Worm (Caenorhabditis elegans): Measurements from ENCODE around the gene F40F8.5.

DNA sequence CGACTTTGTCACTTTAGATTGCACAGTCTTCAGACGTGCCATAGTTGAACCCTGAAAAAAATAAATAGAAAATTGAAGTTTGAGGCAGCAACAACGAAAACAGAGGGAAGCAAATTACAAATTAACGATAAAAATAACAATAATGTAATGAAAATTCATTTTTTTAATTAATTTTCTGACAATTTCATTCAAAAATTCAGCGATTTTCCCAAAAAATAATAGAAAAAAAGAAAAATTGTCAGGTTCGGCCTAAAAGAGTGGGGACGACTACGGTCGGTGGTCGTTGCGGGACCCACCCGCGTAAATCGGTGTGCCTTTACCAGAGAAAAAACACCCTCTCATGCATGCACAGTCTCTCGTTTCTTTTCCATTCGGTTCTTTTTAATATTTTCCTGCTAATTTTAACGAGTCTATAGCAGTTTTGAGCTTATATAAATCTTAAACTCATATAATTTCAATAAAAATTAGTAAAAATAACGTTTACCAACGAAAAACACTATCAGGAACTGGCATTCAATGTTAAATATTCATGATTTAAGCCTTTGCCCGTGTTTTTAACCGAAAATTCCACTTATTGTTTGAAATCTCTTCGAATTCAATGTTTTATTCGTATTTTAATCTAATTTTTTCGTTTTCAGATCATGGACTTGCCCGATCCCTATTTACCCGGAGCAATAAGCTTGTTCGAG is 8.3 kb downstream of the F40F8.5 start, which contains the start of the genes rps-9 and lsm-1:
- TF ChIP-seq nhr-11 (tag; optimal IDR thresholded peaks at IDR 0.05) = no peak
- no peak for TF ChIP-seq eyg-1 (tag; optimal IDR thresholded peaks at IDR 0.05)
- TF ChIP-seq ceh-19 (GFP tag; optimal IDR thresholded peaks at IDR 0.05) = no peak
- TF ChIP-seq lin-11 (tag; optimal IDR thresholded peaks at IDR 0.05) = no peak
- no peak for TF ChIP-seq ceh-48 (tag; optimal IDR thresholded peaks at IDR 0.05)
- TF ChIP-seq rnt-1 (tag; optimal IDR thresholded peaks at IDR 0.05) = no peak
- TF ChIP-seq unc-86 (tag; optimal IDR thresholded peaks at IDR 0.05) = no peak
- TF ChIP-seq tbx-2 (tag; optimal IDR thresholded peaks at IDR 0.05) = no peak
- TF ChIP-seq ama-1 (optimal IDR thresholded peaks at IDR 0.05) = no peak
- TF ChIP-seq sox-4 (tag; optimal IDR thresholded peaks at IDR 0.05) = no peak

Data from whole organism, late embryonic.